Fruit fly (Drosophila melanogaster): ENCODE data around the gene dnd.

DNA sequence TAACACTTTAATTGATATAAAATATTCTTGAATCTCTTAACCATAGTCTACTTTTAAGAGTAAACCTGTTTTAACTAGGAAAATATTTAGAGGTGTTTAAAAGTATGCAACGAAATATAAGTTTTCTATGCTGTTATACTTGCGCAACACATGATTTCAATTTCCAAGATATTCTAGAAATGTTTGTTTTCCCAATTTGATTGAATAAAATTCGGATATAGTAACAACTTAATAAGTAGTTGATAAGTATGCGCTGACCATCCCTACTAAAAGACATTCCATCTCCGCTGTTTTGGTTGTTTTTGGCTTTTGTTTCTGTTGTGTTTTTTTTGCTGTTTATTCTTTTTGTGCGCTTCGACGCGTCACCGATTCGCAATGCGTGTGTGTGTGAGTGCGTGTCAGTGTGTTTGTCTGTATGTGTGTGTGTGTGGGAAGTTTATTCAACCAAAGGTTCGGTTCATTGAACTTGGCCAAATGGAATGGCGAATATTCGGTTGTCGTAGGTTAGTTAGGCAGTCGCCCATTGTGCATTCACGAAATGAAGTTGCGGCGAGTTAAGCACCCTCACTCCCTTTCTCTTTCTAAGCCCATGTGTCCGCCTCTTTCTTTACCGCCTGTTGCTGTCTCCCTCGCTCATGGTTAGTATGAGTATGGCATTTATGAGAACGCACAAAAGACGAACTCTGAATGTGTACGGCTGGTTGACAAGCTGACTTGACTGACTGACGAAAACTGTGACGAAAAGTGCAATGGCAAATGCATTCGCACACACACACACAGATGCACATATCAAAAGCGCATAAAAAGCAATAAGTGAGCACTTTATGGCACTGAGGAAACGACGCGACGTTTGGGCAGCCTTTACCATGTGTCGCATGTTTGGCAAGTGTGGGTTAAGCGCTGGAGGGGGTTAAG lies 9.1 kb upstream of the dnd start:
- no peak for TF ChIP-seq CG30403 (GFP tag; optimal IDR thresholded peaks at IDR 0.05)
- TF ChIP-seq Med (GFP tag): no peak
- no peak for TF ChIP-seq YL-1 (GFP tag; optimal IDR thresholded peaks at IDR 0.05)
- no peak for TF ChIP-seq hb (GFP tag; IDR thresholded peaks at IDR 0.05; ENCODE audit: partially characterized antibody)
- no peak for TF ChIP-seq caup (GFP tag; optimal IDR thresholded peaks at IDR 0.05; ENCODE audit: severe bottlenecking)
- no peak for TF ChIP-seq Meics (GFP tag; optimal IDR thresholded peaks at IDR 0.05)
- TF ChIP-seq CG4424 (GFP tag; optimal IDR thresholded peaks at IDR 0.05): no peak

All from whole organism, embryonic.